Fruit fly (Drosophila melanogaster) whole organism, embryonic: ENCODE data around the gene drn.
A peak's percentile ranks its signal among the peaks of the same experiment; 100 is the strongest.

Experiments used
- Antp ChIP-seq: fragments of 200-800 bp; sonication (Bioruptor generic); optimal IDR thresholded peaks from 3 replicates; lab custom pipeline; 2016; ENCODE audit warnings: missing biosample characterization, missing genetic modification characterization
- BEAF-32 ChIP-seq: fragments of 200-800 bp; sonication (Bioruptor generic); optimal IDR thresholded peaks from 3 replicates; lab custom pipeline; 2017; ENCODE audit warnings: missing biosample characterization, missing genetic modification characterization, mild to moderate bottlenecking, moderate library complexity, missing genetic modification reagents
- CG10565 ChIP-seq: fragments of 200-800 bp; sonication (Bioruptor generic); optimal IDR thresholded peaks from 3 replicates; lab custom pipeline; 2016; ENCODE audit warnings: missing biosample characterization, mild to moderate bottlenecking, missing genetic modification characterization
- CG10979 ChIP-seq: fragments of 200-800 bp; sonication (Bioruptor generic); optimal IDR thresholded peaks from 2 replicates; lab custom pipeline; 2018; ENCODE audit warnings: missing biosample characterization, mild to moderate bottlenecking, missing genetic modification characterization, moderate library complexity
- CG11093 ChIP-seq: fragments of 200-800 bp; sonication (Bioruptor generic); IDR thresholded peaks from 3 replicates; pipeline ENCODE4 v1.3.6; 2022; ENCODE audit warnings: missing biosample characterization, missing genetic modification characterization
- CG11504 ChIP-seq: fragments of 200-800 bp; sonication (Bioruptor generic); optimal IDR thresholded peaks from 3 replicates; lab custom pipeline; 2019; ENCODE audit warnings: missing biosample characterization, mild to moderate bottlenecking, missing genetic modification characterization, moderate library complexity
- CG12071 ChIP-seq: fragments of 200-800 bp; sonication (Bioruptor generic); optimal IDR thresholded peaks from 3 replicates; lab custom pipeline; 2018; ENCODE audit warnings: missing biosample characterization, mild to moderate bottlenecking, missing genetic modification characterization
- CG13287 ChIP-seq: fragments of 200-800 bp; sonication (Bioruptor generic); IDR thresholded peaks from 2 replicates; pipeline ENCODE4 v1.3.6; 2022; ENCODE audit warnings: missing biosample characterization, missing genetic modification characterization; ENCODE audit not compliant: partially characterized antibody
- CG1792 ChIP-seq: fragments of 200-800 bp; sonication (Bioruptor generic); optimal IDR thresholded peaks from 2 replicates; lab custom pipeline; 2016; ENCODE audit warnings: missing biosample characterization, missing genetic modification characterization
- CG3847 ChIP-seq: fragments of 200-800 bp; sonication (Bioruptor generic); IDR thresholded peaks from 2 replicates; pipeline ENCODE4 v1.3.6; 2022; ENCODE audit warnings: missing biosample characterization, missing genetic modification characterization
- CG43689 ChIP-seq: fragments of 200-800 bp; sonication (Bioruptor generic); IDR thresholded peaks from 2 replicates; pipeline ENCODE4 v1.3.6; 2022; ENCODE audit warnings: missing biosample characterization, missing genetic modification characterization
- CG5180 ChIP-seq: fragments of 200-800 bp; sonication (Bioruptor generic); optimal IDR thresholded peaks from 3 replicates; lab custom pipeline; 2017; ENCODE audit warnings: missing biosample characterization, missing genetic modification characterization, mild to moderate bottlenecking, moderate library complexity, missing genetic modification reagents
- CG7357 ChIP-seq: fragments of 200-800 bp; sonication (Bioruptor generic); IDR thresholded peaks from 3 replicates; pipeline ENCODE4 v1.3.6; 2022; ENCODE audit warnings: missing biosample characterization, missing genetic modification characterization
- CG7928 ChIP-seq: fragments of 200-800 bp; sonication (Bioruptor generic); optimal IDR thresholded peaks from 2 replicates; lab custom pipeline; 2017; ENCODE audit warnings: missing biosample characterization, mild to moderate bottlenecking, missing genetic modification characterization
- CG7987 ChIP-seq: fragments of 200-800 bp; sonication (Bioruptor generic); optimal IDR thresholded peaks from 2 replicates; lab custom pipeline; 2018; ENCODE audit warnings: missing biosample characterization, mild to moderate bottlenecking, missing genetic modification characterization, moderate library complexity
- CG8924 ChIP-seq: fragments of 200-800 bp; optimal IDR thresholded peaks from 3 replicates; lab custom pipeline; 2019; ENCODE audit warnings: missing biosample characterization, mild to moderate bottlenecking, missing genetic modification characterization, moderate library complexity
- CkIIα-i1 ChIP-seq: fragments of 200-800 bp; sonication (Bioruptor generic); IDR thresholded peaks from 2 replicates; pipeline ENCODE4 v1.3.6; 2022; ENCODE audit warnings: missing biosample characterization, missing genetic modification characterization
- Dip3 ChIP-seq: fragments of 200-800 bp; sonication (Bioruptor generic); optimal IDR thresholded peaks from 3 replicates; lab custom pipeline; 2016; ENCODE audit warnings: missing biosample characterization, missing genetic modification characterization
- Ets97D ChIP-seq: fragments of 200-800 bp; sonication (Bioruptor generic); optimal IDR thresholded peaks from 3 replicates; lab custom pipeline; 2016; ENCODE audit warnings: missing biosample characterization, missing genetic modification characterization
- HLHmδ ChIP-seq: fragments of 200-800 bp; sonication (Bioruptor generic); optimal IDR thresholded peaks from 2 replicates; lab custom pipeline; 2018; ENCODE audit warnings: missing biosample characterization, mild to moderate bottlenecking, missing genetic modification characterization, moderate library complexity
- Hr51 ChIP-seq, 2 experiments: fragments of 200-800 bp; sonication (Bioruptor generic); optimal IDR thresholded peaks; 2 replicates in 1 of 2; 3 replicates in 1 of 2; lab custom pipeline; 2016 to 2018; ENCODE audit warnings: missing biosample characterization in 2 of 2, missing genetic modification characterization in 2 of 2, mild to moderate bottlenecking in 1 of 2, moderate library complexity in 1 of 2
- MESR4 ChIP-seq: fragments of 200-800 bp; sonication (Bioruptor generic); optimal IDR thresholded peaks from 2 replicates; lab custom pipeline; 2018; ENCODE audit warnings: missing biosample characterization, mild to moderate bottlenecking, missing genetic modification characterization, moderate library complexity
- Meics ChIP-seq: fragments of 200-800 bp; sonication (Bioruptor generic); optimal IDR thresholded peaks from 2 replicates; lab custom pipeline; 2017; ENCODE audit warnings: missing biosample characterization, mild to moderate bottlenecking, missing genetic modification characterization
- NC2β ChIP-seq: fragments of 200-800 bp; sonication (Bioruptor generic); optimal IDR thresholded peaks from 2 replicates; lab custom pipeline; 2016; ENCODE audit warnings: missing biosample characterization, missing genetic modification characterization
- Sin3A ChIP-seq: fragments of >200 bp; optimal IDR thresholded peaks from 2 replicates; lab custom pipeline; 2018
- Sry-β ChIP-seq: fragments of 200-800 bp; sonication (Bioruptor generic); optimal IDR thresholded peaks from 2 replicates; lab custom pipeline; 2018; ENCODE audit warnings: missing biosample characterization, mild to moderate bottlenecking, missing genetic modification characterization, moderate library complexity
- ara ChIP-seq: fragments of 200-800 bp; sonication (Bioruptor generic); IDR thresholded peaks from 2 replicates; pipeline ENCODE4 v1.3.6; 2022; ENCODE audit warnings: missing biosample characterization, missing genetic modification characterization
- chinmo ChIP-seq: fragments of 200-800 bp; sonication (Bioruptor generic); IDR thresholded peaks from 4 replicates; pipeline ENCODE4 v1.3.6; 2022; ENCODE audit warnings: missing biosample characterization, missing genetic modification characterization; ENCODE audit not compliant: partially characterized antibody
- croc ChIP-seq: fragments of 200-800 bp; sonication (Bioruptor generic); conservative IDR thresholded peaks from 3 replicates; pipeline ENCODE4 v1.3.6; 2022; ENCODE audit warnings: missing biosample characterization, missing genetic modification characterization
- dan ChIP-seq: fragments of 200-800 bp; sonication (Bioruptor generic); IDR thresholded peaks from 2 replicates; pipeline ENCODE4 v1.3.6; 2022; ENCODE audit warnings: missing biosample characterization, missing genetic modification characterization
- disco-r ChIP-seq: fragments of 200-800 bp; sonication (Bioruptor generic); optimal IDR thresholded peaks from 2 replicates; lab custom pipeline; 2016; ENCODE audit warnings: missing biosample characterization, missing genetic modification characterization
- gce ChIP-seq: fragments of 200-800 bp; sonication (Bioruptor generic); IDR thresholded peaks from 3 replicates; pipeline ENCODE4 v1.3.6; 2022; ENCODE audit warnings: missing biosample characterization, missing genetic modification characterization
- hbn ChIP-seq: fragments of 200-800 bp; sonication (Bioruptor generic); IDR thresholded peaks from 2 replicates; pipeline ENCODE4 v1.3.6; 2022; ENCODE audit warnings: missing biosample characterization, missing genetic modification characterization; ENCODE audit not compliant: partially characterized antibody
- ind ChIP-seq: fragments of 200-800 bp; sonication (Bioruptor generic); optimal IDR thresholded peaks from 3 replicates; lab custom pipeline; 2016; ENCODE audit warnings: missing biosample characterization, missing genetic modification characterization
- insv ChIP-seq, 2 experiments: fragments of 200-800 bp; sonication (Bioruptor generic); optimal IDR thresholded peaks; 3 replicates each; lab custom pipeline; 2016 to 2018; ENCODE audit warnings: missing biosample characterization in 2 of 2, missing genetic modification characterization in 2 of 2
- lbe ChIP-seq: fragments of 200-800 bp; sonication (Bioruptor generic); optimal IDR thresholded peaks from 2 replicates; lab custom pipeline; 2016; ENCODE audit warnings: missing biosample characterization, mild to moderate bottlenecking, missing genetic modification characterization
- lmd ChIP-seq: fragments of 200-800 bp; sonication (Bioruptor generic); IDR thresholded peaks from 2 replicates; pipeline ENCODE4 v1.3.6; 2022; ENCODE audit warnings: missing biosample characterization, missing genetic modification characterization
- lola ChIP-seq, 3 experiments: fragments of >200 bp in 2 of 3; fragments of 200-800 bp in 1 of 3; sonication (Bioruptor generic) in 1 of 3; optimal IDR thresholded peaks; 2 replicates each; lab custom pipeline; 2017 to 2019; ENCODE audit warnings: missing biosample characterization in 3 of 3, missing genetic modification characterization in 3 of 3, mild to moderate bottlenecking in 1 of 3, moderate library complexity in 1 of 3
- mirr ChIP-seq: fragments of 200-800 bp; sonication (Bioruptor generic); optimal IDR thresholded peaks from 3 replicates; lab custom pipeline; 2018; ENCODE audit warnings: missing biosample characterization, mild to moderate bottlenecking, missing genetic modification characterization
- phol ChIP-seq: fragments of 200-800 bp; sonication (Bioruptor generic); optimal IDR thresholded peaks from 3 replicates; lab custom pipeline; 2018; ENCODE audit warnings: missing biosample characterization, mild to moderate bottlenecking, missing genetic modification characterization, moderate library complexity
- pros ChIP-seq: fragments of 200-800 bp; sonication (Bioruptor generic); optimal IDR thresholded peaks from 3 replicates; lab custom pipeline; 2019; ENCODE audit warnings: missing biosample characterization, mild to moderate bottlenecking, missing genetic modification characterization, moderate library complexity
- salm ChIP-seq: fragments of 200-800 bp; sonication (Bioruptor generic); optimal IDR thresholded peaks from 2 replicates; lab custom pipeline; 2018; ENCODE audit warnings: missing biosample characterization, mild to moderate bottlenecking, missing genetic modification characterization
- sens ChIP-seq: fragments of 200-800 bp; sonication (Bioruptor generic); peaks from one replicate; lab custom pipeline; 2016; ENCODE audit warnings: missing biosample characterization, missing genetic modification characterization
- sisA ChIP-seq: fragments of 200-800 bp; sonication (Bioruptor generic); IDR thresholded peaks from 2 replicates; pipeline ENCODE4 v1.3.6; 2022; ENCODE audit warnings: missing biosample characterization, missing genetic modification characterization
- sqz ChIP-seq: fragments of 200-800 bp; sonication (Bioruptor generic); optimal IDR thresholded peaks from 3 replicates; lab custom pipeline; 2018; ENCODE audit warnings: missing biosample characterization, mild to moderate bottlenecking, missing genetic modification characterization
- stwl ChIP-seq: fragments of 200-800 bp; sonication (Bioruptor generic); optimal IDR thresholded peaks from 3 replicates; lab custom pipeline; 2018; ENCODE audit warnings: missing biosample characterization, mild to moderate bottlenecking, missing genetic modification characterization, moderate library complexity
- tio ChIP-seq: fragments of 200-800 bp; sonication (Bioruptor generic); optimal IDR thresholded peaks from 2 replicates; lab custom pipeline; 2017; ENCODE audit warnings: missing biosample characterization, missing genetic modification characterization, inconsistent platforms
- ttk ChIP-seq: fragments of 200-800 bp; sonication (Bioruptor generic); IDR thresholded peaks from 2 replicates; pipeline ENCODE4 v2.1.2; 2022; ENCODE audit warnings: missing biosample characterization, missing genetic modification characterization
- tup ChIP-seq: fragments of 200-800 bp; sonication (Bioruptor generic); optimal IDR thresholded peaks from 2 replicates; lab custom pipeline; 2016; ENCODE audit warnings: missing biosample characterization, mild to moderate bottlenecking, missing genetic modification characterization, moderate library complexity
- wor ChIP-seq: fragments of 200-800 bp; sonication (Bioruptor generic); IDR thresholded peaks from 2 replicates; pipeline ENCODE4 v1.3.6; 2022; ENCODE audit warnings: missing biosample characterization, missing genetic modification characterization

drn gene

DNA sequence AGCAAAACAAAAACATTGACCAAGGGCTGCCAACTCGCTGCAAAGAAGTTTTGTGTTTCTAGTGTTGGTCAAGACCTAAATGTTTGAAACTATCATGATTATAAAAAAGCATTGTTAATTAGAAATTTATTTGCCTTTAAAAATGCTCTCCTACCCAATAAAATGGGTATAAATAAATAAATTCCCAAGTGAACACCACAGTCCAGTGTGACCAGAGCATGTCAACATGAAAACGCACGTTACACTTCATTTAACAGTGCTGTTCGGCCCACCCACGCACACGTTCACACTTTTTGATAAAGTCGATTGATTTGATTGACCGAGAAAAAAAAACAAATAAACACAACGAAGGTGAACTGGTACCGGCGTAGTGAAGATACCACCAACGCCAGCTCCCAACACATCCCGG, 64.1 kb downstream of the drn start, which contains the start of the genes CG9356, BBIP1 and CG8135 (continued):
- peak; percentile 57 for TF ChIP-seq CG10979 (tag; lab: Kevin White, UChicago)
- TF ChIP-seq wor = peak; percentile 35; the same call in 1 of the 2 replicates
- no peak for TF ChIP-seq CG11093 (GFP tag; lab: Robert Waterston, UW)
- TF ChIP-seq lbe (GFP tag; lab: Kevin White, UChicago) = peak; percentile 82
- TF ChIP-seq tup (GFP tag; lab: Kevin White, UChicago) = peak; percentile 75
- TF ChIP-seq Meics (GFP tag; lab: Kevin White, UChicago) = peak; percentile 41
- no peak for TF ChIP-seq pros (GFP tag; lab: Kevin White, UChicago)
- peak; percentile 91 for TF ChIP-seq MESR4
- TF ChIP-seq disco-r (GFP tag; lab: Kevin White, UChicago) = no peak
- no peak for TF ChIP-seq CG12071 (GFP tag; lab: Kevin White, UChicago)
- no peak for TF ChIP-seq hbn
- TF ChIP-seq lola (GFP tag; optimal IDR thresholded peaks at IDR 0.05; lab: Kevin White, UChicago) = peak in 1 of 3 experiments; percentile 55
- TF ChIP-seq sens (GFP tag; lab: Kevin White, UChicago) = peak; percentile 98
- TF ChIP-seq gce = no peak
- peak; percentile 54 for TF ChIP-seq BEAF-32
- no peak for TF ChIP-seq CG5180
- peak; percentile 56 for TF ChIP-seq lmd (GFP tag; lab: Robert Waterston, UW)
- TF ChIP-seq chinmo (GFP tag; lab: Robert Waterston, UW) = no peak
- TF ChIP-seq Sin3A (lab: Kevin White, UChicago) = peak; percentile 92
- no peak for TF ChIP-seq tio (GFP tag; lab: Kevin White, UChicago)
- TF ChIP-seq CG7987 (GFP tag; lab: Kevin White, UChicago) = peak; percentile 23
- no peak for TF ChIP-seq HLHmδ (GFP tag; lab: Kevin White, UChicago)
- peak; percentile 48 for TF ChIP-seq CG7928 (GFP tag; lab: Kevin White, UChicago)
- no peak for TF ChIP-seq CkIIα-i1 (GFP tag; lab: Robert Waterston, UW)
- TF ChIP-seq sisA (GFP tag; lab: Robert Waterston, UW) = peak; percentile 71
- no peak for TF ChIP-seq CG10565
- TF ChIP-seq CG3847 (GFP tag; lab: Robert Waterston, UW) = peak; percentile 87
- peak; percentile 70 for TF ChIP-seq mirr (GFP tag; lab: Kevin White, UChicago)
- peak; percentile 29; the same call in 1 of the 3 replicates for TF ChIP-seq CG7357
- TF ChIP-seq ttk (GFP tag; lab: Robert Waterston, UW) = peak; percentile 37; the same call in 1 of the 2 replicates
- TF ChIP-seq Ets97D (GFP tag; lab: Kevin White, UChicago) = peak; percentile 91
- TF ChIP-seq ara (GFP tag; lab: Robert Waterston, UW) = peak; percentile 65
- TF ChIP-seq stwl (tag; lab: Kevin White, UChicago) = peak; percentile 92
- TF ChIP-seq CG13287 (GFP tag; lab: Robert Waterston, UW) = peak; percentile 71
- peak; percentile 71 for TF ChIP-seq CG8924 (tag; lab: Kevin White, UChicago)
- peak; percentile 88 for TF ChIP-seq NC2β
- TF ChIP-seq Hr51 (GFP tag; optimal IDR thresholded peaks at IDR 0.05; lab: Kevin White, UChicago) = peak in 1 of 2 experiments; percentile 82
- TF ChIP-seq dan = no peak
- peak; percentile 85 for TF ChIP-seq ind (GFP tag; lab: Kevin White, UChicago)
- TF ChIP-seq Antp = peak; percentile 73
- peak; percentile 81 for TF ChIP-seq Dip3 (GFP tag; lab: Kevin White, UChicago)
- peak; percentile 66 for TF ChIP-seq CG1792 (GFP tag; lab: Kevin White, UChicago)
- TF ChIP-seq CG11504 = no peak
- TF ChIP-seq Sry-β = peak; percentile 59
- TF ChIP-seq phol (tag; lab: Kevin White, UChicago) = peak; percentile 77
- no peak for TF ChIP-seq CG43689 (GFP tag; lab: Robert Waterston, UW)
- TF ChIP-seq croc (GFP tag; lab: Robert Waterston, UW) = no peak; the same call in 2 of the 3 replicates
- peak; percentile 47 for TF ChIP-seq salm (tag; lab: Kevin White, UChicago)
- TF ChIP-seq insv (GFP tag; optimal IDR thresholded peaks at IDR 0.05; lab: Kevin White, UChicago) = peak in 1 of 2 experiments; percentile 34
- TF ChIP-seq sqz = peak; percentile 81
